Worm (Caenorhabditis elegans) whole organism, L4 larva: ENCODE measurements around the gene haf-2.

ENCODE experiments used
- F10B5.3 ChIP-seq: sonication (generic microtip); optimal IDR thresholded peaks from 2 replicates; lab custom pipeline; 2016; ENCODE audit warnings: mild to moderate bottlenecking, missing genetic modification characterization, missing compliant biosample characterization
- F44E2.7 ChIP-seq: fragments of 200-800 bp; sonication (Bioruptor generic); IDR thresholded peaks from 2 replicates; pipeline ENCODE4 v2.1.2; 2022; ENCODE audit warnings: missing genetic modification characterization, missing compliant biosample characterization
- R02D3.7 ChIP-seq: fragments of 150-350 bp; sonication (generic microtip); optimal IDR thresholded peaks from 3 replicates; lab custom pipeline; 2014; ENCODE audit warnings: missing biosample characterization, missing genetic modification characterization
- T20F7.1 ChIP-seq: fragments of 200-800 bp; sonication (Bioruptor generic); optimal IDR thresholded peaks from 2 replicates; lab custom pipeline; 2018; ENCODE audit warnings: mild to moderate bottlenecking, missing genetic modification characterization, missing compliant biosample characterization
- T26A8.4 ChIP-seq: fragments of 200-800 bp; sonication (Bioruptor generic); IDR thresholded peaks from 2 replicates; pipeline ENCODE4 v1.3.6; 2022; ENCODE audit warnings: missing genetic modification characterization, missing compliant biosample characterization
- Y75B8A.6 ChIP-seq: fragments of 200-800 bp; sonication (Bioruptor generic); IDR thresholded peaks from 2 replicates; pipeline ENCODE4 v1.3.6; 2022; ENCODE audit warnings: missing genetic modification reagents, missing genetic modification characterization, missing compliant biosample characterization
- aha-1 ChIP-seq: fragments of 150-350 bp; peaks from one replicate; lab custom pipeline; 2014; ENCODE audit warnings: missing biosample characterization, missing genetic modification characterization
- ceh-28 ChIP-seq: fragments of 150-350 bp; optimal IDR thresholded peaks from 2 replicates; lab custom pipeline; 2014; ENCODE audit warnings: missing biosample characterization, missing genetic modification reagents, missing genetic modification characterization
- ceh-62 ChIP-seq: sonication (generic microtip); optimal IDR thresholded peaks from 2 replicates; lab custom pipeline; 2017; ENCODE audit warnings: missing biosample characterization, missing genetic modification characterization
- ceh-82 ChIP-seq: sonication (generic microtip); optimal IDR thresholded peaks from 2 replicates; lab custom pipeline; 2017; ENCODE audit warnings: missing biosample characterization, missing genetic modification characterization
- daf-16 ChIP-seq, 3 experiments: sonication (generic microtip); optimal IDR thresholded peaks; 2 replicates each; lab custom pipeline; 2016 to 2017; ENCODE audit warnings: missing genetic modification characterization in 3 of 3, missing genetic modification reagents in 3 of 3, mild to moderate bottlenecking in 2 of 3, missing compliant biosample characterization in 2 of 3, missing biosample characterization in 1 of 3, moderate library complexity in 1 of 3
- dmd-6 ChIP-seq: fragments of 200-800 bp; sonication (Bioruptor generic); IDR thresholded peaks from 2 replicates; pipeline ENCODE4 v1.3.6; 2022; ENCODE audit warnings: missing genetic modification reagents, missing genetic modification characterization, missing compliant biosample characterization
- dpl-1 ChIP-seq: fragments of 150-350 bp; optimal IDR thresholded peaks from 2 replicates; lab custom pipeline; 2014; ENCODE audit warnings: missing biosample characterization, missing genetic modification reagents, missing genetic modification characterization
- dve-1 ChIP-seq: sonication (generic microtip); optimal IDR thresholded peaks from 2 replicates; lab custom pipeline; 2017; ENCODE audit warnings: antibody characterized with exemption, mild to moderate bottlenecking, missing genetic modification characterization, missing compliant biosample characterization; ENCODE audit not compliant: insufficient read depth
- fkh-10 ChIP-seq: fragments of 150-350 bp; optimal IDR thresholded peaks from 2 replicates; lab custom pipeline; 2014; ENCODE audit warnings: missing biosample characterization, missing genetic modification reagents, missing genetic modification characterization
- hif-1 ChIP-seq, 2 experiments: sonication (generic microtip); optimal IDR thresholded peaks; 2 replicates each; lab custom pipeline; 2016 to 2017; ENCODE audit warnings: missing compliant biosample characterization in 2 of 2, missing genetic modification characterization in 2 of 2, missing genetic modification reagents in 2 of 2, missing genotype in 2 of 2, mild to moderate bottlenecking in 1 of 2
- hlh-11 ChIP-seq: fragments of 200-800 bp; sonication (Bioruptor generic); optimal IDR thresholded peaks from 2 replicates; lab custom pipeline; 2018; ENCODE audit warnings: mild to moderate bottlenecking, missing genetic modification characterization, missing compliant biosample characterization
- hlh-30 ChIP-seq: sonication (generic microtip); optimal IDR thresholded peaks from 2 replicates; lab custom pipeline; 2017; ENCODE audit warnings: antibody characterized with exemption, mild to moderate bottlenecking, missing genetic modification characterization, missing compliant biosample characterization; ENCODE audit not compliant: insufficient read depth
- hmg-1.1 ChIP-seq: fragments of 200-800 bp; sonication (Bioruptor generic); IDR thresholded peaks from 2 replicates; pipeline ENCODE4 v1.3.6; 2022; ENCODE audit warnings: missing genetic modification reagents, missing genetic modification characterization, missing compliant biosample characterization
- jun-1 ChIP-seq: fragments of 150-350 bp; optimal IDR thresholded peaks from 2 replicates; lab custom pipeline; 2014; ENCODE audit warnings: missing biosample characterization, missing genetic modification reagents, missing genetic modification characterization
- lim-7 ChIP-seq: fragments of 200-800 bp; sonication (Bioruptor generic); IDR thresholded peaks from 2 replicates; pipeline ENCODE4 v1.3.6; 2022; ENCODE audit warnings: missing genetic modification characterization, missing compliant biosample characterization
- lin-29 ChIP-seq: fragments of 200-800 bp; sonication (Bioruptor generic); IDR thresholded peaks from 2 replicates; pipeline ENCODE4 v1.3.6; 2022; ENCODE audit warnings: missing genetic modification reagents, missing genetic modification characterization, missing compliant biosample characterization
- lin-38 ChIP-seq: fragments of 200-800 bp; sonication (Bioruptor generic); IDR thresholded peaks from 2 replicates; pipeline ENCODE4 v1.3.6; 2022; ENCODE audit warnings: missing genetic modification reagents, missing genetic modification characterization, missing compliant biosample characterization
- lin-39 ChIP-seq: fragments of 150-350 bp; optimal IDR thresholded peaks from 2 replicates; lab custom pipeline; 2014; ENCODE audit warnings: missing biosample characterization, missing genetic modification reagents, missing genetic modification characterization
- madf-5 ChIP-seq, 2 experiments: fragments of 200-800 bp; sonication (Bioruptor generic); IDR thresholded peaks; 2 replicates each; pipeline ENCODE4 v1.3.6; 2022; ENCODE audit warnings: missing compliant biosample characterization in 2 of 2, missing genetic modification characterization in 2 of 2
- mep-1 ChIP-seq: fragments of 150-350 bp; sonication (generic microtip); optimal IDR thresholded peaks from 3 replicates; lab custom pipeline; 2014; ENCODE audit warnings: missing biosample characterization, missing genetic modification characterization
- mxl-2 ChIP-seq: fragments of 200-800 bp; sonication (Bioruptor generic); conservative IDR thresholded peaks from 2 replicates; pipeline ENCODE4 v1.3.6; 2022; ENCODE audit warnings: missing genetic modification reagents, missing genetic modification characterization, missing compliant biosample characterization
- nhr-102 ChIP-seq: sonication (generic microtip); optimal IDR thresholded peaks from 2 replicates; lab custom pipeline; 2016; ENCODE audit warnings: mild to moderate bottlenecking, missing genetic modification characterization, moderate library complexity, missing compliant biosample characterization
- nhr-11 ChIP-seq: fragments of 150-350 bp; optimal IDR thresholded peaks from 2 replicates; lab custom pipeline; 2014; ENCODE audit warnings: missing biosample characterization, missing genetic modification characterization
- nhr-111 ChIP-seq: fragments of 200-800 bp; sonication (Bioruptor generic); optimal IDR thresholded peaks from 2 replicates; lab custom pipeline; 2018; ENCODE audit warnings: mild to moderate bottlenecking, missing genetic modification characterization, missing compliant biosample characterization
- nhr-237 ChIP-seq: sonication (generic microtip); optimal IDR thresholded peaks from 2 replicates; lab custom pipeline; 2017; ENCODE audit warnings: missing biosample characterization, missing genetic modification characterization
- nhr-48 ChIP-seq: sonication (generic microtip); optimal IDR thresholded peaks from 2 replicates; lab custom pipeline; 2016; ENCODE audit warnings: mild to moderate bottlenecking, missing genetic modification characterization, missing compliant biosample characterization
- nhr-6 ChIP-seq: fragments of 150-350 bp; optimal IDR thresholded peaks from 2 replicates; lab custom pipeline; 2014; ENCODE audit warnings: missing biosample characterization, missing genetic modification characterization
- nhr-76 ChIP-seq: fragments of 150-350 bp; optimal IDR thresholded peaks from 2 replicates; lab custom pipeline; 2014; ENCODE audit warnings: missing biosample characterization, missing genetic modification characterization
- nhr-77 ChIP-seq: fragments of 150-350 bp; optimal IDR thresholded peaks from 2 replicates; lab custom pipeline; 2014; ENCODE audit warnings: missing biosample characterization, missing genetic modification characterization
- php-3 ChIP-seq: fragments of 200-800 bp; sonication (Bioruptor generic); IDR thresholded peaks from 2 replicates; pipeline ENCODE4 v1.3.6; 2022; ENCODE audit warnings: missing genetic modification reagents, missing genetic modification characterization, missing compliant biosample characterization
- spr-1 ChIP-seq: sonication (generic microtip); optimal IDR thresholded peaks from 2 replicates; lab custom pipeline; 2016; ENCODE audit warnings: mild to moderate bottlenecking, missing genetic modification characterization, missing compliant biosample characterization
- spr-3 ChIP-seq: fragments of 200-800 bp; sonication (Bioruptor generic); optimal IDR thresholded peaks from 2 replicates; lab custom pipeline; 2018; ENCODE audit warnings: mild to moderate bottlenecking, missing genetic modification characterization, missing compliant biosample characterization
- unc-62 ChIP-seq, 3 experiments: fragments of 150-350 bp in 1 of 3; sonication (generic microtip); optimal IDR thresholded peaks in 2 of 3; peaks in 1 of 3; 1 replicate in 1 of 3; 2 replicates in 2 of 3; lab custom pipeline; 2014 to 2017; ENCODE audit warnings: missing biosample characterization in 3 of 3, missing genetic modification characterization in 3 of 3, missing genetic modification reagents in 3 of 3, missing genotype in 1 of 3
- zip-11 ChIP-seq: fragments of 200-800 bp; sonication (Bioruptor generic); IDR thresholded peaks from 2 replicates; pipeline ENCODE4 v1.3.6; 2022; ENCODE audit warnings: missing genetic modification characterization, missing compliant biosample characterization
- zip-2 ChIP-seq: fragments of 150-350 bp; optimal IDR thresholded peaks from 2 replicates; lab custom pipeline; 2014; ENCODE audit warnings: missing biosample characterization, missing genetic modification characterization
- ztf-11 ChIP-seq: fragments of 150-350 bp; optimal IDR thresholded peaks from 2 replicates; lab custom pipeline; 2014; ENCODE audit warnings: missing biosample characterization, missing genetic modification characterization
- ztf-7 ChIP-seq: fragments of 150-350 bp; optimal IDR thresholded peaks from 2 replicates; lab custom pipeline; 2014; ENCODE audit warnings: missing biosample characterization, missing genetic modification characterization

Gene haf-2

ce11 chrII:7397273-7397840, 41.1 kb upstream of the haf-2 start (continued):
- TF ChIP-seq madf-5 (GFP tag; IDR thresholded peaks at IDR 0.05; lab: Robert Waterston, UW) (no peak), hlh-11 (tag; lab: Kevin White, UChicago) (no peak), nhr-48 (tag; lab: Kevin White, UChicago) (no peak), fkh-10 (GFP tag; lab: Kevin White, UChicago) (no peak), ztf-11 (tag; lab: Kevin White, UChicago) (no peak), lim-7 (GFP tag; lab: Robert Waterston, UW) (no peak), zip-2 (tag; lab: Kevin White, UChicago) (peak; percentile 58), nhr-77 (tag; lab: Kevin White, UChicago) (no peak), R02D3.7 (no peak), spr-1 (tag; lab: Kevin White, UChicago) (peak; percentile 5), F44E2.7 (GFP tag; lab: Robert Waterston, UW) (no peak), ceh-62 (tag; lab: Kevin White, UChicago) (no peak), hif-1 (tag; optimal IDR thresholded peaks at IDR 0.05; lab: Kevin White, UChicago) (peak in 1 of 2 experiments; percentile 43), dpl-1 (GFP tag; lab: Kevin White, UChicago) (peak; percentile 50)

ce11 chrII:7396081-7396480, 39.9 kb upstream of the haf-2 start:
- TF ChIP-seq unc-62 (GFP tag; optimal IDR thresholded peaks at IDR 0.05 in 1 of 2; lab: Kevin White, UChicago) = peak in 1 of 2 experiments; percentile 98
- no peak for TF ChIP-seq unc-62 (tag; optimal IDR thresholded peaks at IDR 0.05; lab: Kevin White, UChicago)
- TF ChIP-seq aha-1 = peak; percentile 21
- no peak for TF ChIP-seq nhr-11 (tag; lab: Kevin White, UChicago)
- TF ChIP-seq, all 104 proteins: peak for 2

ce11 chrII:7394690-7395054, 38.4 kb upstream of the haf-2 start, which contains the start of gene bath-44:
Gene bath-44 (plus strand): TSS chrII:7394955.
- no peak for TF ChIP-seq spr-3
- TF ChIP-seq lim-7 (GFP tag; lab: Robert Waterston, UW) = 0 out of 2 replicates have a peak, but pooled peaks have one; percentile 3
- TF ChIP-seq ztf-7 (tag; lab: Kevin White, UChicago) = no peak
- no peak for TF ChIP-seq nhr-111
- TF ChIP-seq lin-39 (tag; lab: Kevin White, UChicago) = no peak
- TF ChIP-seq, all 104 proteins: peak for 1

- no peak for TF ChIP-seq nhr-102
- TF ChIP-seq F44E2.7 (GFP tag; lab: Robert Waterston, UW) = no peak
- TF ChIP-seq T20F7.1 (GFP tag; lab: Kevin White, UChicago) = peak; percentile 16
- TF ChIP-seq lin-29 (GFP tag; lab: Robert Waterston, UW) = no peak
- no peak; the same call in 1 of the 2 replicates for TF ChIP-seq T26A8.4 (GFP tag; lab: Robert Waterston, UW)
- TF ChIP-seq dmd-6 (GFP tag; lab: Robert Waterston, UW) = 0 out of 2 replicates have a peak, but pooled peaks have one; percentile 11
- no peak for TF ChIP-seq nhr-6 (tag; lab: Kevin White, UChicago)
- TF ChIP-seq ceh-82 (tag; lab: Kevin White, UChicago) = no peak
- TF ChIP-seq nhr-237 (tag; lab: Kevin White, UChicago) = no peak
- TF ChIP-seq mxl-2 = no peak
- TF ChIP-seq daf-16 (GFP tag; optimal IDR thresholded peaks at IDR 0.05; lab: Kevin White, UChicago) = no peak
- peak; percentile 75 for TF ChIP-seq daf-16 (tag; optimal IDR thresholded peaks at IDR 0.05; lab: Kevin White, UChicago)
- no peak for TF ChIP-seq F10B5.3 (tag; lab: Kevin White, UChicago)
- no peak for TF ChIP-seq hlh-11 (tag; lab: Kevin White, UChicago)
- TF ChIP-seq hlh-30 = peak; percentile 81
- TF ChIP-seq nhr-111 = no peak
- TF ChIP-seq hif-1 (tag; optimal IDR thresholded peaks at IDR 0.05; lab: Kevin White, UChicago) = peak; percentile 58 to 81
- no peak for TF ChIP-seq lin-38 (GFP tag; lab: Robert Waterston, UW)
- TF ChIP-seq mep-1 = no peak
- TF ChIP-seq Y75B8A.6 = no peak
- TF ChIP-seq aha-1 = peak; percentile 98
- peak; percentile 8 for TF ChIP-seq dve-1 (tag; lab: Kevin White, UChicago)
- no peak for TF ChIP-seq ztf-7 (tag; lab: Kevin White, UChicago)
- TF ChIP-seq jun-1 (tag; lab: Kevin White, UChicago) = no peak
- TF ChIP-seq php-3 (GFP tag; lab: Robert Waterston, UW) = no peak
- no peak for TF ChIP-seq hmg-1.1 (GFP tag; lab: Robert Waterston, UW)
- TF ChIP-seq zip-11 (GFP tag; lab: Robert Waterston, UW) = no peak
- TF ChIP-seq nhr-76 (tag; lab: Kevin White, UChicago) = no peak
- no peak for TF ChIP-seq ceh-28
Observed at ce11 chrII:7393922-7394689, 37.9 kb upstream of the haf-2 start.
